Worm (Caenorhabditis elegans) whole organism, late embryonic: Measurements from ENCODE around the gene srw-48.

Experiments used
- ceh-19 ChIP-seq: fragments of 200-800 bp; sonication (Bioruptor generic); optimal IDR thresholded peaks from 2 replicates; lab custom pipeline; 2018; ENCODE audit warnings: mild to moderate bottlenecking, missing genetic modification characterization, missing compliant biosample characterization
- dve-1 ChIP-seq: sonication (generic microtip); optimal IDR thresholded peaks from 2 replicates; lab custom pipeline; 2017; ENCODE audit warnings: antibody characterized with exemption, mild to moderate bottlenecking, missing genetic modification characterization, missing compliant biosample characterization
- nhr-11 ChIP-seq: fragments of 150-350 bp; optimal IDR thresholded peaks from 2 replicates; lab custom pipeline; 2014; ENCODE audit warnings: missing biosample characterization, missing genetic modification characterization
- zip-5 ChIP-seq: sonication (generic microtip); optimal IDR thresholded peaks from 2 replicates; lab custom pipeline; 2016; ENCODE audit warnings: missing genetic modification characterization, missing compliant biosample characterization

- TF ChIP-seq zip-5 (tag; lab: Kevin White, UChicago) (no peak), ceh-19 (no peak), dve-1 (no peak), nhr-11 (no peak)
These were observed 27.1 kb upstream of the srw-48 start, which contains the start of gene srd-63 for ce11 chrV:16393728-16394127.
